Worm (Caenorhabditis elegans) whole organism, late embryonic: Measurements from ENCODE around the gene F39H12.3.
A peak's percentile ranks its signal among the peaks of the same experiment; 100 is the strongest.

ENCODE experiments used
- C38D4.7 ChIP-seq: fragments of 200-800 bp; sonication (Bioruptor generic); optimal IDR thresholded peaks from 2 replicates; lab custom pipeline; 2018; ENCODE audit warnings: mild to moderate bottlenecking, missing genetic modification characterization, moderate library complexity, missing compliant biosample characterization
- F13H6.1 ChIP-seq: sonication (generic microtip); optimal IDR thresholded peaks from 2 replicates; lab custom pipeline; 2016; ENCODE audit warnings: missing genetic modification characterization, missing compliant biosample characterization
- K02D7.2 ChIP-seq: sonication (generic microtip); optimal IDR thresholded peaks from 2 replicates; lab custom pipeline; 2017; ENCODE audit warnings: mild to moderate bottlenecking, missing genetic modification characterization, missing compliant biosample characterization
- T23F11.4 ChIP-seq: fragments of 200-800 bp; sonication (Bioruptor generic); optimal IDR thresholded peaks from 2 replicates; lab custom pipeline; 2018; ENCODE audit warnings: mild to moderate bottlenecking, missing genetic modification characterization, missing compliant biosample characterization
- ama-1 ChIP-seq: fragments of 150-350 bp; optimal IDR thresholded peaks from 2 replicates; lab custom pipeline; 2014
- ceh-18 ChIP-seq: sonication (generic microtip); optimal IDR thresholded peaks from 2 replicates; lab custom pipeline; 2016; ENCODE audit warnings: missing genetic modification characterization, missing compliant biosample characterization
- ceh-19 ChIP-seq: fragments of 200-800 bp; sonication (Bioruptor generic); optimal IDR thresholded peaks from 2 replicates; lab custom pipeline; 2018; ENCODE audit warnings: mild to moderate bottlenecking, missing genetic modification characterization, missing compliant biosample characterization
- ceh-2 ChIP-seq: sonication (generic microtip); optimal IDR thresholded peaks from 2 replicates; lab custom pipeline; 2016; ENCODE audit warnings: missing genotype, missing genetic modification characterization, missing compliant biosample characterization
- ceh-22 ChIP-seq: sonication (generic microtip); optimal IDR thresholded peaks from 2 replicates; lab custom pipeline; 2017; ENCODE audit warnings: missing biosample characterization, missing genetic modification characterization
- ceh-24 ChIP-seq: sonication (generic microtip); optimal IDR thresholded peaks from 2 replicates; lab custom pipeline; 2016; ENCODE audit warnings: mild to moderate bottlenecking, missing genetic modification characterization, missing compliant biosample characterization
- ceh-30 ChIP-seq: fragments of 150-350 bp; optimal IDR thresholded peaks from 2 replicates; lab custom pipeline; 2014; ENCODE audit warnings: missing biosample characterization, missing genetic modification characterization
- ceh-34 ChIP-seq: sonication (generic microtip); optimal IDR thresholded peaks from 2 replicates; lab custom pipeline; 2016; ENCODE audit warnings: mild to moderate bottlenecking, missing genetic modification characterization, missing compliant biosample characterization
- ceh-45 ChIP-seq: fragments of 200-800 bp; sonication (Bioruptor generic); IDR thresholded peaks from 2 replicates; pipeline ENCODE4 v1.3.6; 2022; ENCODE audit warnings: missing genetic modification reagents, missing genetic modification characterization, missing compliant biosample characterization
- ceh-48 ChIP-seq: sonication (generic microtip); optimal IDR thresholded peaks from 2 replicates; lab custom pipeline; 2016; ENCODE audit warnings: missing genetic modification characterization, inconsistent platforms, missing compliant biosample characterization
- dmd-4 ChIP-seq: sonication (generic microtip); optimal IDR thresholded peaks from 2 replicates; lab custom pipeline; 2016; ENCODE audit warnings: borderline replicate concordance, missing genetic modification characterization, missing compliant biosample characterization
- elt-2 ChIP-seq: sonication (generic microtip); optimal IDR thresholded peaks from 2 replicates; lab custom pipeline; 2016; ENCODE audit warnings: missing genetic modification reagents, missing genetic modification characterization, missing compliant biosample characterization
- fax-1 ChIP-seq: sonication (generic microtip); optimal IDR thresholded peaks from 2 replicates; lab custom pipeline; 2016; ENCODE audit warnings: missing genotype, missing genetic modification characterization, missing compliant biosample characterization
- fkh-6 ChIP-seq: sonication (generic microtip); optimal IDR thresholded peaks from 2 replicates; lab custom pipeline; 2016; ENCODE audit warnings: missing genetic modification characterization, missing compliant biosample characterization
- hlh-13 ChIP-seq: fragments of 200-800 bp; sonication (Bioruptor generic); optimal IDR thresholded peaks from 2 replicates; lab custom pipeline; 2018; ENCODE audit warnings: mild to moderate bottlenecking, missing genetic modification characterization, missing compliant biosample characterization
- lim-6 ChIP-seq: sonication (generic microtip); optimal IDR thresholded peaks from 2 replicates; lab custom pipeline; 2016; ENCODE audit warnings: missing genetic modification characterization, missing compliant biosample characterization
- madf-2 ChIP-seq: sonication (generic microtip); optimal IDR thresholded peaks from 2 replicates; lab custom pipeline; 2017; ENCODE audit warnings: missing genetic modification characterization, missing compliant biosample characterization
- nfya-1 ChIP-seq: sonication (generic microtip); optimal IDR thresholded peaks from 2 replicates; lab custom pipeline; 2017; ENCODE audit warnings: missing genetic modification characterization, mild to moderate bottlenecking, missing compliant biosample characterization, antibody characterized with exemption, moderate library complexity
- nhr-11 ChIP-seq: fragments of 150-350 bp; optimal IDR thresholded peaks from 2 replicates; lab custom pipeline; 2014; ENCODE audit warnings: missing biosample characterization, missing genetic modification characterization
- nhr-232 ChIP-seq: sonication (generic microtip); optimal IDR thresholded peaks from 2 replicates; lab custom pipeline; 2016; ENCODE audit warnings: missing genetic modification characterization, missing compliant biosample characterization
- npax-4 ChIP-seq: sonication (generic microtip); optimal IDR thresholded peaks from 2 replicates; lab custom pipeline; 2016; ENCODE audit warnings: missing genetic modification characterization, missing compliant biosample characterization
- pag-3 ChIP-seq: sonication (generic microtip); optimal IDR thresholded peaks from 2 replicates; lab custom pipeline; 2016; ENCODE audit warnings: missing compliant biosample characterization, missing genetic modification characterization, borderline replicate concordance
- pha-4 ChIP-seq: fragments of 150-350 bp; optimal IDR thresholded peaks from 2 replicates; lab custom pipeline; 2018; ENCODE audit warnings: missing biosample characterization, missing genetic modification reagents, missing genetic modification characterization
- pqm-1 ChIP-seq: sonication (generic microtip); optimal IDR thresholded peaks from 2 replicates; lab custom pipeline; 2016; ENCODE audit warnings: missing genetic modification characterization, missing compliant biosample characterization
- pros-1 ChIP-seq: fragments of 150-350 bp; optimal IDR thresholded peaks from 2 replicates; lab custom pipeline; 2014; ENCODE audit warnings: missing biosample characterization, missing genetic modification reagents, missing genetic modification characterization
- rnt-1 ChIP-seq: sonication (generic microtip); optimal IDR thresholded peaks from 2 replicates; lab custom pipeline; 2016; ENCODE audit warnings: missing genetic modification characterization, missing compliant biosample characterization
- sdc-2 ChIP-seq: sonication (generic microtip); optimal IDR thresholded peaks from 2 replicates; lab custom pipeline; 2016; ENCODE audit warnings: missing genotype, missing genetic modification characterization, missing compliant biosample characterization
- sox-4 ChIP-seq: sonication (generic microtip); optimal IDR thresholded peaks from 2 replicates; lab custom pipeline; 2017; ENCODE audit warnings: mild to moderate bottlenecking, missing genetic modification characterization, inconsistent platforms, missing compliant biosample characterization
- syd-9 ChIP-seq: sonication (generic microtip); optimal IDR thresholded peaks from 2 replicates; lab custom pipeline; 2016; ENCODE audit warnings: mild to moderate bottlenecking, missing genetic modification characterization, moderate library complexity, missing compliant biosample characterization
- tbx-2 ChIP-seq: sonication (generic microtip); optimal IDR thresholded peaks from 2 replicates; lab custom pipeline; 2016; ENCODE audit warnings: missing genetic modification characterization, missing compliant biosample characterization
- unc-3 ChIP-seq, 2 experiments: fragments of 200-800 bp in 1 of 2; sonication (Bioruptor generic) in 1 of 2; sonication (generic microtip) in 1 of 2; conservative IDR thresholded peaks in 1 of 2; optimal IDR thresholded peaks in 1 of 2; 2 replicates each; pipeline versions ENCODE4 v1.3.6 to Lab custom; 2016 to 2022; ENCODE audit warnings: missing compliant biosample characterization in 2 of 2, missing genetic modification characterization in 2 of 2, missing genetic modification reagents in 1 of 2
- unc-42 ChIP-seq: sonication (generic microtip); optimal IDR thresholded peaks from 2 replicates; lab custom pipeline; 2016; ENCODE audit warnings: missing genotype, missing genetic modification characterization, missing compliant biosample characterization
- unc-55 ChIP-seq: sonication (generic microtip); optimal IDR thresholded peaks from 2 replicates; lab custom pipeline; 2017; ENCODE audit warnings: missing biosample characterization, missing genetic modification reagents, missing genetic modification characterization
- zip-5 ChIP-seq: sonication (generic microtip); optimal IDR thresholded peaks from 2 replicates; lab custom pipeline; 2016; ENCODE audit warnings: missing genetic modification characterization, missing compliant biosample characterization
- ztf-16 ChIP-seq: sonication (generic microtip); optimal IDR thresholded peaks from 2 replicates; lab custom pipeline; 2017; ENCODE audit warnings: missing genetic modification characterization, missing compliant biosample characterization

F39H12.3 gene

DNA sequence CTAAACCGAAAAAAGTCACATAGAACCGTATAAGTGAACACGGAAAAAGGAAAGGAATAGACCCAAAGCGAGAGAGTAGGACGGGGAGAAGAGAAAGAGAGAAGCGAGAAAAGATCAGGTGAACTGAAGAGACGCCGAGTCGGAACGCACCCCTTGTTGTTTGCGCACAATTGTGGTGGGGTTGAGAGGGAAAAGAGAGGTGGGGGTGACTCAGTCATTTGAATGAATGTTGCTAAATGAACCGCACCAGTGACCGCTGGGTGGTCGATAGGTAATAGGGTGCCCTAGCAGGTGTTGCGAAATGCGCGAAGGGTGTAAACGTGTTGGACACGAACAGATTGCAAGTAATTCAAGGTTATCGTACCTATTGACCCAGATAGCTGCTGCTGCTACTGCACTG is 29.7 kb upstream of the F39H12.3 start, which contains the start of gene lgl-1 (continued):
- TF ChIP-seq unc-55 (GFP tag; lab: Kevin White, UChicago) = peak; percentile 46
- TF ChIP-seq dmd-4 = no peak
- no peak for TF ChIP-seq C38D4.7 (GFP tag; lab: Kevin White, UChicago)
- TF ChIP-seq ceh-30 = no peak
- no peak for TF ChIP-seq ztf-16 (tag; lab: Kevin White, UChicago)
- TF ChIP-seq pros-1 = peak; percentile 37
- TF ChIP-seq ceh-48 (tag; lab: Kevin White, UChicago) = no peak
- TF ChIP-seq ceh-19 = peak; percentile 36
- TF ChIP-seq unc-42 (tag; lab: Kevin White, UChicago) = peak; percentile 27
- TF ChIP-seq ama-1 (lab: Kevin White, UChicago) = no peak
- TF ChIP-seq rnt-1 (tag; lab: Kevin White, UChicago) = peak; percentile 30
- no peak for TF ChIP-seq ceh-2 (tag; lab: Kevin White, UChicago)
- no peak for TF ChIP-seq ceh-45 (GFP tag; lab: Robert Waterston, UW)
- no peak for TF ChIP-seq madf-2 (tag; lab: Kevin White, UChicago)
- TF ChIP-seq pag-3 = no peak
- no peak for TF ChIP-seq hlh-13 (GFP tag; lab: Kevin White, UChicago)

DNA sequence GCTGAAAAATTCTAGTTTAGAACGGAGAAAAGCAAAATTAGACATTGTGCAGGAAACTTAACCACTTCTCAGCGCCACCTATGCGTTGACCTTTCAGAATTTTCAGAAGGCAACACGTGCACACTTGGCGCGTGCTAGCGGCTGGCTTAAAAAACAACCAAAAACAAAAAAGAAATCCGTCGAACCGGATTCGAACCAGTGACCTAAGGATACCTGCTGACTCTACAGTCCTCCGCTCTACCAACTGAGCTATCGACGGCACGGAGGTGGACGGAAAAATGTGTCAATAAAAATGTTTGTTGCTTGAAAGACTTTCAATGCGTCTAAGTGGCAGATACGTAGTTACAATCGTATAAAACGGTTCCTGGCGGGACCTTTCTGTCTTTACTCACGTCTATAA is 23.9 kb upstream of the F39H12.3 start:
- TF ChIP-seq npax-4 (tag; lab: Kevin White, UChicago) (no peak), ceh-34 (tag; lab: Kevin White, UChicago) (no peak), pha-4 (tag; lab: Kevin White, UChicago) (no peak), nfya-1 (tag; lab: Kevin White, UChicago) (no peak), nhr-11 (tag; lab: Kevin White, UChicago) (no peak), syd-9 (tag; lab: Kevin White, UChicago) (no peak), ceh-22 (tag; lab: Kevin White, UChicago) (no peak), ceh-45 (GFP tag; lab: Robert Waterston, UW) (no peak), unc-3 (GFP tag; conservative IDR thresholded peaks at IDR 0.05; lab: Robert Waterston, UW) (no peak), unc-3 (tag; optimal IDR thresholded peaks at IDR 0.05; lab: Kevin White, UChicago) (no peak), pag-3 (no peak), K02D7.2 (tag; lab: Kevin White, UChicago) (no peak), rnt-1 (tag; lab: Kevin White, UChicago) (no peak), ceh-18 (no peak), F13H6.1 (tag; lab: Kevin White, UChicago) (no peak), ceh-19 (no peak), ceh-2 (tag; lab: Kevin White, UChicago) (no peak), madf-2 (tag; lab: Kevin White, UChicago) (no peak)

DNA sequence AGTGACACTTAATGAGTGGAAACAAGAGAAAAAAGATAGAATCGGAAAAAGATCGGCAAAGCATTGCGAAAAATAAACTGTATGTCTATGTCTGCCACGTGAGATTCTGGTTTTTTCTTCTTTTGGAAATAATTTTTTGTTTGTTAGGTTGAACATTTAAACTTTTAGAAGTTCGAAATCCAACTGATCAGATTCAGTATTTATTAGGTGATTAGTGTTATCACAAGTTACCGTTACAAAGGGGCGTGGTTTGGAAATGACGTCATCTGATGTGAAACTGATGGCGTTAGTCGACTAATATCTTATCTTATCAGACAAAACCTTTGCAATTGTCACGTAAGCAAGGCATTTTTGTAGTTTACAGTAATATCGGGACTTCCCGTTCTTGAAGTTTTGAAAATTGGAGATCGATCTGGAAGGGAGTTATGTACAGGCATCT is 23.0 kb upstream of the F39H12.3 start:
- peak; percentile 77 for TF ChIP-seq elt-2 (tag; lab: Kevin White, UChicago)
- no peak for TF ChIP-seq sox-4 (tag; lab: Kevin White, UChicago)

DNA sequence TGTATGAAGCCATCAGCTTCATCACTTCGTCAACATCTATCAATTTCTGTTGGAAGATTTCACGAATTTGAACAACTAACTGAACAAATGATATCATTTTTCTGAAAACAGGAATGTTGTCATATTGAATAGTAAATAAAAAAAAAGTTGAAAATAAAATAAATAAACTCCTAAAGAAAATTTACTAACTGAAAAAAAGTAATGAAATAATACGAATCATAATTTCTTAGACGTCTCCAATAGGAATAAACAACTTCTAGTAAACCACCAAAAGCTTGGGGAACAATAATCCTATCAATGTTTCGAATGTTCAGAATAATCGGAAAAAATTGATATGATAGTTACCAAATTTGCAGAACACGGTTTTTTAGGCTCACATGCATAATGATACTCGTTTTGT is 22.2 kb upstream of the F39H12.3 start, which contains the start of gene cdo-1:
TSS of gene cdo-1 (minus strand) at position 101 of the 400 bp plus-strand sequence.
- TF ChIP-seq ceh-2 (tag; lab: Kevin White, UChicago) (no peak), K02D7.2 (tag; lab: Kevin White, UChicago) (no peak), unc-3 (GFP tag; conservative IDR thresholded peaks at IDR 0.05; lab: Robert Waterston, UW) (no peak), unc-3 (tag; optimal IDR thresholded peaks at IDR 0.05; lab: Kevin White, UChicago) (no peak)

DNA sequence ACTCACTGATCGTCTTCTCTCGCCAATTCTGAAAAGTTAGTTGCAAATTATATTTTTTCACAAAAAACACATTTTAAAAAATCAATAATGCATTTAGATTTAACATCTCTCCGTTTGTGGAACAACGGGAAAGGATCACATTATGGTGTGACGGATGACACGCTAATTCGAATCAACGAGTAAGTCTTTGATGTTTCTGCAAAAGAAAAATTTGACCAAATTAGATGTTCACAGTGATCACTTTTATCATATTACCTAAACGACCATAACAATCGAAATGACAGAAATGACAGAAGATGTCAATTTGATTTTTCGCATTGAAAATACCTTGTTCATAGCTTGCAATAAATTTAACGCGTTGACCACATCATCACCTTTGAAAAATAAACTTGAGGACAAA is 20.1 kb upstream of the F39H12.3 start:
- TF ChIP-seq fkh-6 (tag; lab: Kevin White, UChicago) (no peak), tbx-2 (tag; lab: Kevin White, UChicago) (no peak), lim-6 (no peak), ceh-24 (tag; lab: Kevin White, UChicago) (no peak), nhr-232 (tag; lab: Kevin White, UChicago) (no peak), zip-5 (no peak), ceh-48 (tag; lab: Kevin White, UChicago) (no peak), pqm-1 (tag; lab: Kevin White, UChicago) (no peak), fax-1 (no peak), T23F11.4 (GFP tag; lab: Kevin White, UChicago) (no peak), sdc-2 (tag; lab: Kevin White, UChicago) (no peak)
- TF ChIP-seq, all 69 proteins: peak for 0
